Fruit fly (Drosophila melanogaster): ENCODE data around the gene Msp300.

The Msp300 gene

DNA sequence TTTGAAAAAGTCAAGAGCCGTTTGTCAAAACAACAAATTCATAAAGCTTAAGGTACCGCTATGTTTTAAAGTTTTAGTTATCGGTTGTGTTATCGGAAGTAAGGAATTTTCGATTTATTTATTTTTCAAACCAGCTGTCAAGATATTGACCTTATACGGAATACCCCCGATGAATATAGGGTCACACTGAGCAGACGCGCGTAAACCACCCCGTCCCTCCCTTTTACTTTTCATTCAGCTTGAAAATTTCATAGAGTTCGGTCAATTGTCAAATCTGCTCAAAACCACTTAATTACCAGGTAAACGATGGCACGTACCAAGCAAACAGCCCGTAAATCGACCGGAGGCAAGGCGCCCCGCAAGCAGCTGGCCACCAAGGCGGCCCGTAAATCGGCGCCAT, 45.7 kb upstream of the Msp300 start, which contains the start of the genes CG14036 and His3.3A (continued):
- no peak for TF ChIP-seq CG18619 (GFP tag; optimal IDR thresholded peaks at IDR 0.05)
- no peak for TF ChIP-seq ro (GFP tag; IDR thresholded peaks at IDR 0.05)
- TF ChIP-seq CG17385 (GFP tag; optimal IDR thresholded peaks at IDR 0.05), result no peak
- TF ChIP-seq CG11456 (GFP tag; IDR thresholded peaks at IDR 0.05), result no peak
- TF ChIP-seq Six4 (GFP tag; optimal IDR thresholded peaks at IDR 0.05), result no peak
- peak; percentile 49; the same call in 1 of the 3 replicates for TF ChIP-seq Doc3 (GFP tag; IDR thresholded peaks at IDR 0.05; ENCODE audit: partially characterized antibody)
- TF ChIP-seq lab (GFP tag; optimal IDR thresholded peaks at IDR 0.05), result peak; percentile 35
- no peak for TF ChIP-seq salm (tag; optimal IDR thresholded peaks at IDR 0.05)
- TF ChIP-seq CG31365 (tag; optimal IDR thresholded peaks at IDR 0.05), result no peak
- TF ChIP-seq bbx (GFP tag; IDR thresholded peaks at IDR 0.05; ENCODE audit: partially characterized antibody), result peak; percentile 60
- no peak for TF ChIP-seq Fer2 (tag; optimal IDR thresholded peaks at IDR 0.05)
- no peak for TF ChIP-seq CG10147 (GFP tag; optimal IDR thresholded peaks at IDR 0.05)
- TF ChIP-seq pnt (GFP tag; optimal IDR thresholded peaks at IDR 0.05), result no peak
- TF ChIP-seq CG8359 (GFP tag; optimal IDR thresholded peaks at IDR 0.05; ENCODE audit: borderline replicate concordance), result no peak
- TF ChIP-seq HLHmδ (GFP tag; optimal IDR thresholded peaks at IDR 0.05), result peak; percentile 74
- TF ChIP-seq crp (GFP tag; optimal IDR thresholded peaks at IDR 0.05), result peak in 1 of 2 experiments; percentile 77
- peak; percentile 27 for TF ChIP-seq CG7987 (GFP tag; optimal IDR thresholded peaks at IDR 0.05)
- no peak for TF ChIP-seq psq (GFP tag; optimal IDR thresholded peaks at IDR 0.05)
- TF ChIP-seq dpn (GFP tag; optimal IDR thresholded peaks at IDR 0.05), result no peak
- peak; percentile 59; the same call in 1 of the 2 replicates for TF ChIP-seq tna (GFP tag; IDR thresholded peaks at IDR 0.05; ENCODE audit: partially characterized antibody)
- TF ChIP-seq rib (GFP tag; IDR thresholded peaks at IDR 0.05), result no peak
- no peak for TF ChIP-seq sisA (GFP tag; IDR thresholded peaks at IDR 0.05)
- TF ChIP-seq sima (GFP tag; optimal IDR thresholded peaks at IDR 0.05), result no peak
- no peak for TF ChIP-seq Max (GFP tag; optimal IDR thresholded peaks at IDR 0.05)
- no peak for TF ChIP-seq run (tag; optimal IDR thresholded peaks at IDR 0.05)
- no peak for TF ChIP-seq CG16779 (GFP tag; IDR thresholded peaks at IDR 0.05)
- no peak for TF ChIP-seq prd (optimal IDR thresholded peaks at IDR 0.05)
- TF ChIP-seq prd (GFP tag; IDR thresholded peaks at IDR 0.05), result no peak
- no peak for TF ChIP-seq CG18764 (GFP tag; optimal IDR thresholded peaks at IDR 0.05)
- TF ChIP-seq Ssrp (tag; optimal IDR thresholded peaks at IDR 0.05), result no peak
- no peak for TF ChIP-seq emc (GFP tag; optimal IDR thresholded peaks at IDR 0.05)
- peak; percentile 56 for TF ChIP-seq CG17829 (tag; optimal IDR thresholded peaks at IDR 0.05)
- TF ChIP-seq sim (GFP tag; IDR thresholded peaks at IDR 0.05), result no peak
- TF ChIP-seq CG2116 (GFP tag; optimal IDR thresholded peaks at IDR 0.05), result peak; percentile 90
- peak; percentile 81 for TF ChIP-seq CG13287 (GFP tag; IDR thresholded peaks at IDR 0.05; ENCODE audit: partially characterized antibody)
- TF ChIP-seq CG34224 (GFP tag; IDR thresholded peaks at IDR 0.05; ENCODE audit: partially characterized antibody), result peak; percentile 80
- peak; percentile 40; the same call in 1 of the 3 replicates for TF ChIP-seq CG17361 (GFP tag; IDR thresholded peaks at IDR 0.05)
- no peak for TF ChIP-seq Hmx (GFP tag; optimal IDR thresholded peaks at IDR 0.05)
- TF ChIP-seq cato (GFP tag; optimal IDR thresholded peaks at IDR 0.05; ENCODE audit: borderline replicate concordance), result no peak
- TF ChIP-seq pfk (GFP tag; optimal IDR thresholded peaks at IDR 0.05), result no peak
- TF ChIP-seq caup (GFP tag; optimal IDR thresholded peaks at IDR 0.05; ENCODE audit: severe bottlenecking), result no peak
- TF ChIP-seq MESR4 (GFP tag; optimal IDR thresholded peaks at IDR 0.05), result peak; percentile 89
- no peak for TF ChIP-seq otp (GFP tag; IDR thresholded peaks at IDR 0.05)
- no peak for TF ChIP-seq Doc2 (GFP tag; IDR thresholded peaks at IDR 0.05)
- TF ChIP-seq Poxn (GFP tag; IDR thresholded peaks at IDR 0.05), result no peak
- TF ChIP-seq CG9609 (GFP tag; optimal IDR thresholded peaks at IDR 0.05), result no peak
- TF ChIP-seq CG7786 (GFP tag; optimal IDR thresholded peaks at IDR 0.05), result no peak
- TF ChIP-seq ato (GFP tag; IDR thresholded peaks at IDR 0.05; ENCODE audit: partially characterized antibody), result 0 out of 2 replicates have a peak, but pooled peaks have one; percentile 25
- TF ChIP-seq CG42726 (GFP tag; IDR thresholded peaks at IDR 0.05; ENCODE audit: partially characterized antibody), result peak; percentile 59; the same call in 1 of the 2 replicates
- no peak for TF ChIP-seq Kr (GFP tag; optimal IDR thresholded peaks at IDR 0.05)

Measured in whole organism, embryonic.